Fruit fly (Drosophila melanogaster): ENCODE data around the gene CG31269.

- TF ChIP-seq usp (GFP tag; optimal IDR thresholded peaks at IDR 0.05): no peak
- no peak for TF ChIP-seq OdsH (GFP tag; optimal IDR thresholded peaks at IDR 0.05)
- TF ChIP-seq pan (optimal IDR thresholded peaks at IDR 0.05): no peak
- no peak for TF ChIP-seq Jra (GFP tag; optimal IDR thresholded peaks at IDR 0.05)
- TF ChIP-seq psq (GFP tag; optimal IDR thresholded peaks at IDR 0.05): no peak
These were observed 8.0 kb upstream of the CG31269 start for dm6 chr3R:17118917-17119378.

Data from whole organism, wandering third instar larva.